Worm (Caenorhabditis elegans): ENCODE data around the gene ZK666.14.

DNA sequence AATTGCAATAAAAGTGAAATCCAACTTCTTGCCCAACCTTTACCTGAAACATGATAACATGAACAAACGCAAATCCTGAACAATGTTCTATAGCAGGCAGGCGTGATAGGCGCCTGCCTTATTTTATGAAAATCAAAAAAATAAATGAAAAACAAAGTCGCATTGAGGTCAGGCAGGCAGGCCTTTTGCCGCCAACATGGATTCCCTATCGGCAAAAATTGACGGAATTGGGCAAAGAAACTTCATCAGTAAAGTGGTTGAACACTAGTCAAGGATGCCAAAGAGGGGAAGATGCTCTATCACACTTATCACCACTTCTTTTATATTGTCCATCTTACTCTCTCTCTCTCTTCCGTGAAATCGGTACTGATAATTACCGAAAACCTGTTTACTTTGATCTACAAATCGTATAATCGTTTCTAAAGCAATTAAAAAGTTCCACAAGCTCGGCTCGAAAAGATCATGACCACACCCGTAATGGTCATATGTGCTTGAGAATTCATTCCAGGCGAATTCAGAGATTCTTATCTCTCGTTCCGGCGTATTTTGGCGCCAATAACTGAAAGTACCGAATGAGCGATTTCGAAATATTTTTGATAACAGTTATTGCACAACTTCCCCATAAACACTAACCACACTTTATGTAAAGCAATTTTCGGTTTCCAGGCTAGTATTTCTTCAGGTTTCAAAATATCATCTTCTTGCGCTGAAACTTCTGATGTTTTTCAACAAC lies 12.6 kb upstream of the ZK666.14 start, which contains the start of the genes clec-60 and ZK666.11:
- TF ChIP-seq nhr-232 (tag; optimal IDR thresholded peaks at IDR 0.05) (no peak), pha-4 (tag; optimal IDR thresholded peaks at IDR 0.05) (no peak), ceh-19 (GFP tag; optimal IDR thresholded peaks at IDR 0.05) (no peak), ceh-48 (tag; optimal IDR thresholded peaks at IDR 0.05) (no peak)

Measured in whole organism, late embryonic.